Comparison of ENCODE assay signal across 1 fruit fly cellular context in the genomic region with DNA sequence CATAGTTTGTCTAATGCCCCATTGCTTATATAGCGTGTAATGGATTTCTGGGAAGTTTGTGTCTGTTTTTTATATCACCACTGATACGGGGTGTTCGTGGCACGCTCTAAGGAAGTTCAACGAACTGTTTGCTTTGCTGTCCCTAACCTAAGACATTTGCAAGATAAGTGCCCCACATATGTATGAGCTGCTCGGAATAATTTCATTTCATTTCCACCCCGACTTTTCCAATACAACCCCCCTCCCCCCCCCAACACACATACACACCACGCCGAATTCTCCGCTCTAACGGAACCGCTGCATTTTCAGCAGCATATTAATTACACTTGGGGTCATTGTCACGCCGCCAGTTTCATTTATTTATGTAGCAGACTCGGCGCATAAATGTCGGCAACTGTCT.
TF ChIP-seq lines count a peak whose summit lies in the region.

No protein-coding gene starts in this region.

TF ChIP-seq in whole organism, embryonic, 481 proteins besides CTCF, POLR2A, EP300 and RAD21 (continued from another document):
- peak in 1 of 3 experiments; percentile 79 for TF ChIP-seq Stat92E (GFP tag; optimal IDR thresholded peaks at IDR 0.05; lab: Kevin White, UChicago)
- no peak for TF ChIP-seq Spps (tag; optimal IDR thresholded peaks at IDR 0.05; lab: Kevin White, UChicago)
- no peak for TF ChIP-seq Sin3A (optimal IDR thresholded peaks at IDR 0.05; lab: Kevin White, UChicago)
- peak; percentile 7 for TF ChIP-seq sd (tag; optimal IDR thresholded peaks at IDR 0.05; lab: Kevin White, UChicago)
- TF ChIP-seq CG33557 (GFP tag; optimal IDR thresholded peaks at IDR 0.05; lab: Kevin White, UChicago): peak; percentile 12
- no peak for TF ChIP-seq corto (GFP tag; optimal IDR thresholded peaks at IDR 0.05; lab: Kevin White, UChicago)
- TF ChIP-seq pnt (GFP tag; optimal IDR thresholded peaks at IDR 0.05; lab: Kevin White, UChicago): no peak
- TF ChIP-seq cg (GFP tag; optimal IDR thresholded peaks at IDR 0.05; lab: Kevin White, UChicago): peak; percentile 51
- no peak for TF ChIP-seq Mrtf (GFP tag; IDR thresholded peaks at IDR 0.05; lab: Robert Waterston, UW)
- no peak for TF ChIP-seq dmrt99B (tag; optimal IDR thresholded peaks at IDR 0.05; lab: Kevin White, UChicago)
- no peak for TF ChIP-seq CG7556 (GFP tag; optimal IDR thresholded peaks at IDR 0.05; lab: Kevin White, UChicago)
- TF ChIP-seq HLHmδ (GFP tag; optimal IDR thresholded peaks at IDR 0.05; lab: Kevin White, UChicago): peak; percentile 82
- peak; percentile 87 for TF ChIP-seq pros (GFP tag; optimal IDR thresholded peaks at IDR 0.05; lab: Kevin White, UChicago)
